Worm (Caenorhabditis elegans) whole organism, young adult: ENCODE data around the gene Y73C8C.10.

Experiments
- B0035.1 ChIP-seq: sonication (generic microtip); optimal IDR thresholded peaks from 2 replicates; lab custom pipeline; 2016; ENCODE audit warnings: missing genetic modification characterization, mild to moderate bottlenecking, missing compliant biosample characterization, missing genotype, missing genetic modification reagents
- B0336.3 ChIP-seq: fragments of 200-800 bp; sonication (Bioruptor generic); IDR thresholded peaks from 2 replicates; pipeline ENCODE4 v1.3.6; 2022; ENCODE audit warnings: missing genetic modification characterization, missing compliant biosample characterization
- D2030.7 ChIP-seq: fragments of 200-800 bp; sonication (Bioruptor generic); IDR thresholded peaks from 2 replicates; pipeline ENCODE4 v1.3.6; 2022; ENCODE audit warnings: missing genetic modification reagents, missing genetic modification characterization, missing compliant biosample characterization
- F55B11.4 ChIP-seq: sonication (generic microtip); optimal IDR thresholded peaks from 2 replicates; lab custom pipeline; 2016; ENCODE audit warnings: missing compliant biosample characterization, missing genetic modification characterization, borderline replicate concordance; ENCODE audit not compliant: insufficient read depth
- F57C9.4 ChIP-seq: sonication (generic microtip); optimal IDR thresholded peaks from 2 replicates; lab custom pipeline; 2017; ENCODE audit warnings: mild to moderate bottlenecking, missing genetic modification characterization, missing compliant biosample characterization
- K11D2.4 ChIP-seq: fragments of 200-800 bp; sonication (Bioruptor generic); IDR thresholded peaks from 2 replicates; pipeline ENCODE4 v1.3.6; 2022; ENCODE audit warnings: missing genetic modification reagents, missing genetic modification characterization, missing compliant biosample characterization
- Y56A3A.18 ChIP-seq: fragments of 200-800 bp; sonication (Bioruptor generic); IDR thresholded peaks from 2 replicates; pipeline ENCODE4 v1.3.6; 2022; ENCODE audit warnings: missing genetic modification reagents, missing genetic modification characterization, missing compliant biosample characterization
- Y79H2A.3 ChIP-seq: fragments of 200-800 bp; sonication (Bioruptor generic); conservative IDR thresholded peaks from 2 replicates; pipeline ENCODE4 v1.3.6; 2022; ENCODE audit warnings: missing genetic modification reagents, missing genetic modification characterization, missing compliant biosample characterization
- ZK185.1 ChIP-seq: sonication (generic microtip); optimal IDR thresholded peaks from 2 replicates; lab custom pipeline; 2016; ENCODE audit warnings: mild to moderate bottlenecking, missing genetic modification characterization, missing compliant biosample characterization; ENCODE audit not compliant: poor library complexity, severe bottlenecking
- ama-1 ChIP-seq, 3 experiments: fragments of 150-350 bp in 1 of 3; sonication (generic microtip) in 2 of 3; optimal IDR thresholded peaks; 2 replicates each; lab custom pipeline; 2014 to 2018; ENCODE audit warnings: missing biosample characterization in 2 of 3, missing genetic modification characterization in 2 of 3, missing genetic modification reagents in 2 of 3
- aptf-2 ChIP-seq: fragments of 200-800 bp; sonication (Bioruptor generic); conservative IDR thresholded peaks from 2 replicates; pipeline ENCODE4 v1.3.6; 2022; ENCODE audit warnings: missing genetic modification reagents, missing genetic modification characterization, missing compliant biosample characterization
- bed-1 ChIP-seq: fragments of 200-800 bp; sonication (Bioruptor generic); IDR thresholded peaks from 2 replicates; pipeline ENCODE4 v1.3.6; 2022; ENCODE audit warnings: missing genetic modification reagents, missing genetic modification characterization, missing compliant biosample characterization
- ccch-3 ChIP-seq: fragments of 200-800 bp; sonication (Bioruptor generic); optimal IDR thresholded peaks from 2 replicates; lab custom pipeline; 2018; ENCODE audit warnings: mild to moderate bottlenecking, missing genetic modification characterization, missing compliant biosample characterization
- ceh-79 ChIP-seq: sonication (generic microtip); optimal IDR thresholded peaks from 2 replicates; lab custom pipeline; 2017; ENCODE audit warnings: mild to moderate bottlenecking, missing genetic modification characterization, missing compliant biosample characterization
- egl-18 ChIP-seq: fragments of 200-800 bp; sonication (Bioruptor generic); IDR thresholded peaks from 2 replicates; pipeline ENCODE4 v1.3.6; 2022; ENCODE audit warnings: missing genetic modification reagents, missing genetic modification characterization, missing compliant biosample characterization
- gei-17 ChIP-seq: fragments of 200-800 bp; sonication (Bioruptor generic); optimal IDR thresholded peaks from 2 replicates; lab custom pipeline; 2018; ENCODE audit warnings: mild to moderate bottlenecking, missing genetic modification characterization, missing compliant biosample characterization
- him-1 ChIP-seq: sonication (generic microtip); optimal IDR thresholded peaks from 2 replicates; lab custom pipeline; 2016; ENCODE audit warnings: missing genotype, missing genetic modification reagents, missing genetic modification characterization, missing compliant biosample characterization
- hlh-26 ChIP-seq: fragments of 200-800 bp; sonication (Bioruptor generic); conservative IDR thresholded peaks from 2 replicates; pipeline ENCODE4 v1.3.6; 2022; ENCODE audit warnings: missing genetic modification reagents, missing genetic modification characterization, missing compliant biosample characterization
- hmg-1.2 ChIP-seq: fragments of 200-800 bp; sonication (Bioruptor generic); IDR thresholded peaks from 2 replicates; pipeline ENCODE4 v1.3.6; 2022; ENCODE audit warnings: missing genetic modification reagents, missing genetic modification characterization, missing compliant biosample characterization
- hmg-20 ChIP-seq: fragments of 200-800 bp; sonication (Bioruptor generic); IDR thresholded peaks from 2 replicates; pipeline ENCODE4 v1.3.6; 2022; ENCODE audit warnings: missing genetic modification reagents, missing genetic modification characterization, missing compliant biosample characterization
- hsf-1 ChIP-seq: fragments of 200-800 bp; sonication (Bioruptor generic); IDR thresholded peaks from 2 replicates; pipeline ENCODE4 v1.3.6; 2022; ENCODE audit warnings: missing genetic modification reagents, missing genetic modification characterization, missing compliant biosample characterization
- let-607 ChIP-seq, 2 experiments: fragments of 200-800 bp in 1 of 2; sonication (Bioruptor generic) in 1 of 2; sonication (generic microtip) in 1 of 2; optimal IDR thresholded peaks; 2 replicates each; lab custom pipeline; 2016 to 2018; ENCODE audit warnings: mild to moderate bottlenecking in 2 of 2, missing compliant biosample characterization in 2 of 2, missing genetic modification characterization in 2 of 2, moderate library complexity in 2 of 2, missing genotype in 1 of 2
- lin-26 ChIP-seq: fragments of 200-800 bp; sonication (Bioruptor generic); IDR thresholded peaks from 2 replicates; pipeline ENCODE4 v1.3.6; 2022; ENCODE audit warnings: missing genetic modification reagents, missing genetic modification characterization, missing compliant biosample characterization
- lsl-1 ChIP-seq: fragments of 200-800 bp; sonication (Bioruptor generic); optimal IDR thresholded peaks from 2 replicates; lab custom pipeline; 2018; ENCODE audit warnings: mild to moderate bottlenecking, missing genetic modification characterization, moderate library complexity, missing compliant biosample characterization
- mel-28 ChIP-seq: sonication (generic microtip); optimal IDR thresholded peaks from 2 replicates; lab custom pipeline; 2016; ENCODE audit warnings: borderline replicate concordance, mild to moderate bottlenecking, missing genetic modification characterization, missing compliant biosample characterization
- mes-4 ChIP-seq: sonication (generic microtip); optimal IDR thresholded peaks from 2 replicates; lab custom pipeline; 2016; ENCODE audit warnings: missing genotype, missing genetic modification characterization, missing compliant biosample characterization
- mxl-1 ChIP-seq: sonication (generic microtip); optimal IDR thresholded peaks from 2 replicates; lab custom pipeline; 2016; ENCODE audit warnings: missing genetic modification characterization, missing compliant biosample characterization
- nfya-1 ChIP-seq: sonication (generic microtip); optimal IDR thresholded peaks from 2 replicates; lab custom pipeline; 2017; ENCODE audit warnings: antibody characterized with exemption, missing compliant biosample characterization, missing genetic modification characterization, borderline replicate concordance; ENCODE audit not compliant: insufficient read depth
- nhr-80 ChIP-seq: sonication (generic microtip); optimal IDR thresholded peaks from 2 replicates; lab custom pipeline; 2016; ENCODE audit warnings: missing genetic modification characterization, missing compliant biosample characterization
- rcor-1 ChIP-seq: fragments of 200-800 bp; sonication (Bioruptor generic); IDR thresholded peaks from 2 replicates; pipeline ENCODE4 v1.3.6; 2022; ENCODE audit warnings: missing genetic modification reagents, missing genetic modification characterization, missing compliant biosample characterization
- rpc-1 ChIP-seq, 2 experiments: fragments of 150-350 bp in 1 of 2; sonication (generic microtip) in 1 of 2; optimal IDR thresholded peaks; 2 replicates each; lab custom pipeline; 2014 to 2018; ENCODE audit warnings: missing biosample characterization in 1 of 2, missing genetic modification characterization in 1 of 2, missing genetic modification reagents in 1 of 2, missing genotype in 1 of 2
- snpc-1.3 ChIP-seq: sonication (generic microtip); optimal IDR thresholded peaks from 2 replicates; lab custom pipeline; 2017; ENCODE audit warnings: missing genetic modification characterization, mild to moderate bottlenecking, missing compliant biosample characterization, antibody characterized with exemption, moderate library complexity, missing genotype, missing genetic modification reagents; ENCODE audit not compliant: insufficient read depth
- snpc-3.4 ChIP-seq: sonication (generic microtip); optimal IDR thresholded peaks from 2 replicates; lab custom pipeline; 2017; ENCODE audit warnings: missing genetic modification characterization, mild to moderate bottlenecking, missing compliant biosample characterization, antibody characterized with exemption, moderate library complexity, missing genotype, missing genetic modification reagents
- snpc-4 ChIP-seq, 5 experiments: fragments of 150-350 bp in 1 of 5; sonication (generic microtip) in 4 of 5; optimal IDR thresholded peaks; 2 replicates each; lab custom pipeline; 2014 to 2018; ENCODE audit warnings: missing genetic modification characterization in 5 of 5, missing biosample characterization in 3 of 5, antibody characterized with exemption in 2 of 5, mild to moderate bottlenecking in 2 of 5, missing compliant biosample characterization in 2 of 5, missing genotype in 2 of 5, moderate library complexity in 2 of 5, missing genetic modification reagents in 1 of 5
- tbp1 ChIP-seq: fragments of 200-800 bp; sonication (Bioruptor generic); optimal IDR thresholded peaks from 2 replicates; lab custom pipeline; 2018; ENCODE audit warnings: mild to moderate bottlenecking, missing genetic modification characterization, missing compliant biosample characterization
- tbx-9 ChIP-seq: sonication (generic microtip); optimal IDR thresholded peaks from 2 replicates; lab custom pipeline; 2016; ENCODE audit warnings: borderline replicate concordance, missing genetic modification characterization, inconsistent platforms, missing compliant biosample characterization
- unc-130 ChIP-seq: sonication (generic microtip); optimal IDR thresholded peaks from 2 replicates; lab custom pipeline; 2016; ENCODE audit warnings: missing genetic modification reagents, missing genetic modification characterization, missing compliant biosample characterization
- xnd-1 ChIP-seq: sonication (generic microtip); optimal IDR thresholded peaks from 2 replicates; lab custom pipeline; 2016; ENCODE audit warnings: missing genotype, missing genetic modification reagents, missing genetic modification characterization, missing compliant biosample characterization
- zfh-2 ChIP-seq: fragments of 200-800 bp; sonication (Bioruptor generic); conservative IDR thresholded peaks from 2 replicates; pipeline ENCODE4 v1.3.6; 2022; ENCODE audit warnings: missing genetic modification reagents, missing genetic modification characterization, missing compliant biosample characterization
- zim-3 ChIP-seq: sonication (generic microtip); optimal IDR thresholded peaks from 2 replicates; lab custom pipeline; 2017; ENCODE audit warnings: mild to moderate bottlenecking, missing genetic modification characterization, moderate library complexity, missing compliant biosample characterization
- ztf-25 ChIP-seq: fragments of 200-800 bp; sonication (Bioruptor generic); IDR thresholded peaks from 2 replicates; pipeline ENCODE4 v1.3.6; 2022; ENCODE audit warnings: missing genetic modification reagents, missing genetic modification characterization, missing compliant biosample characterization
- ztf-3 ChIP-seq: fragments of 200-800 bp; sonication (Bioruptor generic); optimal IDR thresholded peaks from 2 replicates; lab custom pipeline; 2018; ENCODE audit warnings: mild to moderate bottlenecking, missing genetic modification characterization, missing compliant biosample characterization
- ztf-6 ChIP-seq: fragments of 200-800 bp; sonication (Bioruptor generic); IDR thresholded peaks from 2 replicates; pipeline ENCODE4 v1.3.6; 2022; ENCODE audit warnings: missing genetic modification reagents, missing genetic modification characterization, missing compliant biosample characterization

Gene Y73C8C.10

ce11 chrV:3163143-3163542, 35.6 kb upstream of the Y73C8C.10 start (continued):
- TF ChIP-seq lsl-1 (GFP tag; lab: Kevin White, UChicago): peak; percentile 40
- no peak for TF ChIP-seq tbx-9 (tag; lab: Kevin White, UChicago)
- 0 out of 2 replicates have a peak, but pooled peaks have one; percentile 58 for TF ChIP-seq bed-1 (GFP tag; lab: Robert Waterston, UW)
- TF ChIP-seq ztf-3: no peak
- no peak for TF ChIP-seq mel-28
- TF ChIP-seq ceh-79: no peak
- peak; percentile 71 for TF ChIP-seq rpc-1 (optimal IDR thresholded peaks at IDR 0.05; lab: Kevin White, UChicago)
- peak; percentile 95 for TF ChIP-seq rpc-1 (tag; optimal IDR thresholded peaks at IDR 0.05; lab: Kevin White, UChicago)
- TF ChIP-seq hmg-1.2 (GFP tag; lab: Robert Waterston, UW): 0 out of 2 replicates have a peak, but pooled peaks have one; percentile 41
- TF ChIP-seq nfya-1: no peak
- TF ChIP-seq B0336.3 (GFP tag; lab: Robert Waterston, UW): no peak
- TF ChIP-seq mxl-1 (tag; lab: Kevin White, UChicago): peak; percentile 47
- 0 out of 2 replicates have a peak, but pooled peaks have one; percentile 6 for TF ChIP-seq hmg-20
- no peak for TF ChIP-seq let-607 (tag; optimal IDR thresholded peaks at IDR 0.05; lab: Kevin White, UChicago)
- TF ChIP-seq zim-3 (tag; lab: Kevin White, UChicago): peak; percentile 22
- TF ChIP-seq ztf-25 (GFP tag; lab: Robert Waterston, UW): no peak
- peak; percentile 82 for TF ChIP-seq tbp1 (GFP tag; lab: Kevin White, UChicago)
- peak; percentile 62; the same call in 1 of the 2 replicates for TF ChIP-seq Y56A3A.18
- TF ChIP-seq xnd-1 (tag; lab: Kevin White, UChicago): peak; percentile 5
- no peak for TF ChIP-seq B0035.1 (tag; lab: Kevin White, UChicago)
- TF ChIP-seq K11D2.4: no peak
- TF ChIP-seq ccch-3 (GFP tag; lab: Kevin White, UChicago): no peak
- peak; percentile 28 for TF ChIP-seq mes-4 (tag; lab: Kevin White, UChicago)
- peak; percentile 90 for TF ChIP-seq lin-26 (GFP tag; lab: Robert Waterston, UW)
- peak; percentile 79 for TF ChIP-seq him-1
- TF ChIP-seq F57C9.4 (tag; lab: Kevin White, UChicago): no peak
- no peak for TF ChIP-seq unc-130 (GFP tag; lab: Kevin White, UChicago)
- peak; percentile 66 for TF ChIP-seq rcor-1
- TF ChIP-seq nhr-80 (tag; lab: Kevin White, UChicago): no peak
- TF ChIP-seq snpc-4 (GFP tag; optimal IDR thresholded peaks at IDR 0.05; lab: Kevin White, UChicago): peak; percentile 69
- TF ChIP-seq snpc-4 (tag; optimal IDR thresholded peaks at IDR 0.05; lab: Kevin White, UChicago): peak in 1 of 4 experiments; percentile 59
- TF ChIP-seq D2030.7 (GFP tag; lab: Robert Waterston, UW): peak; percentile 63
- 0 out of 2 replicates have a peak, but pooled peaks have one; percentile 18 for TF ChIP-seq aptf-2 (GFP tag; lab: Robert Waterston, UW)

- TF ChIP-seq unc-130 (GFP tag; lab: Kevin White, UChicago) (no peak), snpc-3.4 (tag; lab: Kevin White, UChicago) (no peak), ama-1 (optimal IDR thresholded peaks at IDR 0.05; lab: Kevin White, UChicago) (no peak), ama-1 (GFP tag; optimal IDR thresholded peaks at IDR 0.05; lab: Kevin White, UChicago) (no peak), egl-18 (GFP tag; lab: Robert Waterston, UW) (no peak), zfh-2 (GFP tag; lab: Robert Waterston, UW) (peak; percentile 67)
Observed at ce11 chrV:3162299-3162698, 34.7 kb upstream of the Y73C8C.10 start.

ce11 chrV:3159252-3159651, 31.7 kb upstream of the Y73C8C.10 start, which contains the start of gene C36C5.12:
C36C5.12 (minus strand) TSS chrV:3159352.
- TF ChIP-seq ztf-6 (GFP tag; lab: Robert Waterston, UW) (no peak), gei-17 (no peak), mel-28 (no peak), F55B11.4 (tag; lab: Kevin White, UChicago) (no peak), unc-130 (GFP tag; lab: Kevin White, UChicago) (no peak), snpc-1.3 (tag; lab: Kevin White, UChicago) (no peak), bed-1 (GFP tag; lab: Robert Waterston, UW) (no peak), hmg-20 (no peak), ZK185.1 (tag; lab: Kevin White, UChicago) (no peak), snpc-4 (GFP tag; optimal IDR thresholded peaks at IDR 0.05; lab: Kevin White, UChicago) (no peak), snpc-4 (tag; optimal IDR thresholded peaks at IDR 0.05; lab: Kevin White, UChicago) (no peak), hlh-26 (no peak), ccch-3 (GFP tag; lab: Kevin White, UChicago) (no peak), hsf-1 (GFP tag; lab: Robert Waterston, UW) (no peak), Y79H2A.3 (no peak)
